Worm (Caenorhabditis elegans) whole organism, L1 larva: ENCODE results near the gene tag-51.
A peak's percentile ranks its signal among the peaks of the same experiment; 100 is the strongest.

Source experiments
- C34B4.2 ChIP-seq: sonication (generic microtip); optimal IDR thresholded peaks from 2 replicates; lab custom pipeline; 2017; ENCODE audit warnings: mild to moderate bottlenecking, missing genetic modification characterization, missing compliant biosample characterization
- ama-1 ChIP-seq: fragments of 150-350 bp; optimal IDR thresholded peaks from 2 replicates; lab custom pipeline; 2014
- ceh-88 ChIP-seq: fragments of 200-800 bp; sonication (Bioruptor generic); IDR thresholded peaks from 2 replicates; pipeline ENCODE4 v1.3.6; 2022; ENCODE audit warnings: missing genetic modification characterization, missing compliant biosample characterization
- dpl-1 ChIP-seq, 3 experiments: fragments of 150-350 bp in 2 of 3; sonication (generic microtip) in 1 of 3; optimal IDR thresholded peaks; 2 replicates each; lab custom pipeline; 2014 to 2017; ENCODE audit warnings: missing biosample characterization in 3 of 3, missing genetic modification characterization in 3 of 3, missing genetic modification reagents in 3 of 3
- dsc-1 ChIP-seq: sonication (generic microtip); optimal IDR thresholded peaks from 2 replicates; lab custom pipeline; 2016; ENCODE audit warnings: mild to moderate bottlenecking, missing genetic modification characterization, missing compliant biosample characterization
- efl-1 ChIP-seq, 4 experiments: fragments of 150-350 bp; optimal IDR thresholded peaks in 3 of 4; peaks in 1 of 4; 1 replicate in 1 of 4; 2 replicates in 3 of 4; lab custom pipeline; 2014; ENCODE audit warnings: missing biosample characterization in 2 of 4, missing genetic modification characterization in 2 of 4, missing genetic modification reagents in 2 of 4
- efl-3 ChIP-seq: fragments of 200-800 bp; sonication (Bioruptor generic); optimal IDR thresholded peaks from 2 replicates; lab custom pipeline; 2018; ENCODE audit warnings: mild to moderate bottlenecking, missing genetic modification characterization, missing compliant biosample characterization
- egl-13 ChIP-seq: sonication (generic microtip); optimal IDR thresholded peaks from 2 replicates; lab custom pipeline; 2016; ENCODE audit warnings: missing genotype, missing genetic modification reagents, missing genetic modification characterization, missing compliant biosample characterization
- egl-27 ChIP-seq, 2 experiments: fragments of 150-350 bp in 1 of 2; sonication (generic microtip); optimal IDR thresholded peaks; 3 replicates each; lab custom pipeline; 2017 to 2018; ENCODE audit warnings: missing biosample characterization in 2 of 2, missing genetic modification characterization in 2 of 2, missing genetic modification reagents in 2 of 2
- elt-3 ChIP-seq, 6 experiments: fragments of 150-350 bp in 1 of 6; sonication (generic microtip); optimal IDR thresholded peaks; 2 replicates each; lab custom pipeline; 2017 to 2018; ENCODE audit warnings: missing biosample characterization in 6 of 6, missing genetic modification characterization in 6 of 6, inconsistent platforms in 1 of 6
- fkh-10 ChIP-seq: sonication (generic microtip); optimal IDR thresholded peaks from 2 replicates; lab custom pipeline; 2017; ENCODE audit warnings: missing biosample characterization, missing genetic modification reagents, missing genetic modification characterization
- fkh-8 ChIP-seq: sonication (generic microtip); optimal IDR thresholded peaks from 2 replicates; lab custom pipeline; 2016; ENCODE audit warnings: mild to moderate bottlenecking, missing genetic modification characterization, missing compliant biosample characterization
- fos-1 ChIP-seq: fragments of 150-350 bp; optimal IDR thresholded peaks from 2 replicates; lab custom pipeline; 2014; ENCODE audit warnings: missing biosample characterization, missing genetic modification characterization
- hlh-17 ChIP-seq: fragments of 200-800 bp; sonication (Bioruptor generic); optimal IDR thresholded peaks from 2 replicates; lab custom pipeline; 2018; ENCODE audit warnings: missing genetic modification characterization, mild to moderate bottlenecking, missing compliant biosample characterization, moderate library complexity, borderline replicate concordance
- hpl-2 ChIP-seq: fragments of 150-350 bp; optimal IDR thresholded peaks from 2 replicates; lab custom pipeline; 2014; ENCODE audit warnings: missing biosample characterization, missing genetic modification reagents, missing genetic modification characterization
- irx-1 ChIP-seq: sonication (generic microtip); optimal IDR thresholded peaks from 2 replicates; lab custom pipeline; 2016; ENCODE audit warnings: missing genetic modification characterization, missing compliant biosample characterization
- jun-1 ChIP-seq: fragments of 150-350 bp; optimal IDR thresholded peaks from 2 replicates; lab custom pipeline; 2014; ENCODE audit warnings: missing biosample characterization, missing genetic modification reagents, missing genetic modification characterization
- lin-15B ChIP-seq: fragments of 150-350 bp; sonication (generic microtip); optimal IDR thresholded peaks from 3 replicates; lab custom pipeline; 2014; ENCODE audit warnings: missing biosample characterization, missing genetic modification characterization
- lin-35 ChIP-seq, 2 experiments: fragments of 150-350 bp; optimal IDR thresholded peaks; 2 replicates each; lab custom pipeline; 2014; ENCODE audit warnings: missing biosample characterization in 2 of 2, missing genetic modification characterization in 2 of 2, missing genetic modification reagents in 2 of 2
- lir-3 ChIP-seq: sonication (generic microtip); optimal IDR thresholded peaks from 2 replicates; lab custom pipeline; 2016; ENCODE audit warnings: mild to moderate bottlenecking, missing genetic modification characterization, moderate library complexity, missing compliant biosample characterization; ENCODE audit not compliant: poor library complexity
- lsy-2 ChIP-seq, 2 experiments: fragments of 150-350 bp; optimal IDR thresholded peaks; 2 replicates each; lab custom pipeline; 2014; ENCODE audit warnings: missing biosample characterization in 2 of 2, missing genetic modification characterization in 2 of 2
- mdl-1 ChIP-seq, 2 experiments: fragments of 150-350 bp; optimal IDR thresholded peaks; 2 replicates each; lab custom pipeline; 2014 to 2017; ENCODE audit warnings: missing biosample characterization in 2 of 2, missing genetic modification characterization in 2 of 2, inconsistent platforms in 1 of 2
- mep-1 ChIP-seq: fragments of 150-350 bp; optimal IDR thresholded peaks from 2 replicates; lab custom pipeline; 2014; ENCODE audit warnings: missing biosample characterization, missing genetic modification characterization
- nhr-19 ChIP-seq: fragments of 200-800 bp; sonication (Bioruptor generic); conservative IDR thresholded peaks from 2 replicates; pipeline ENCODE4 v1.3.6; 2022; ENCODE audit warnings: missing genetic modification characterization, missing compliant biosample characterization
- nhr-20 ChIP-seq: sonication (generic microtip); optimal IDR thresholded peaks from 2 replicates; lab custom pipeline; 2016; ENCODE audit warnings: mild to moderate bottlenecking, missing genetic modification characterization, missing compliant biosample characterization
- nhr-237 ChIP-seq: fragments of 150-350 bp; optimal IDR thresholded peaks from 2 replicates; lab custom pipeline; 2014; ENCODE audit warnings: missing biosample characterization, missing genetic modification characterization
- nhr-28 ChIP-seq: fragments of 150-350 bp; optimal IDR thresholded peaks from 2 replicates; lab custom pipeline; 2014; ENCODE audit warnings: missing biosample characterization, missing genetic modification characterization
- nhr-47 ChIP-seq: sonication (generic microtip); optimal IDR thresholded peaks from 2 replicates; lab custom pipeline; 2016; ENCODE audit warnings: mild to moderate bottlenecking, missing genetic modification characterization, moderate library complexity, missing compliant biosample characterization
- nhr-77 ChIP-seq: fragments of 150-350 bp; optimal IDR thresholded peaks from 2 replicates; lab custom pipeline; 2014; ENCODE audit warnings: missing biosample characterization, missing genetic modification characterization
- nhr-85 ChIP-seq: sonication (generic microtip); peaks from one replicate; lab custom pipeline; 2016; ENCODE audit warnings: missing genetic modification characterization, inconsistent platforms, missing compliant biosample characterization
- nhr-90 ChIP-seq: sonication (generic microtip); optimal IDR thresholded peaks from 2 replicates; lab custom pipeline; 2016; ENCODE audit warnings: mild to moderate bottlenecking, missing genetic modification characterization, missing compliant biosample characterization; ENCODE audit not compliant: poor library complexity
- pqm-1 ChIP-seq: sonication (generic microtip); optimal IDR thresholded peaks from 3 replicates; lab custom pipeline; 2017; ENCODE audit warnings: missing biosample characterization, missing genetic modification characterization
- skn-1 ChIP-seq: fragments of 150-350 bp; optimal IDR thresholded peaks from 2 replicates; lab custom pipeline; 2014; ENCODE audit warnings: missing biosample characterization, missing genetic modification characterization
- snu-23 ChIP-seq: sonication (generic microtip); optimal IDR thresholded peaks from 2 replicates; lab custom pipeline; 2016; ENCODE audit warnings: missing genetic modification characterization, missing compliant biosample characterization
- sup-37 ChIP-seq: fragments of 200-800 bp; sonication (Bioruptor generic); optimal IDR thresholded peaks from 2 replicates; lab custom pipeline; 2018; ENCODE audit warnings: mild to moderate bottlenecking, missing genetic modification characterization, missing compliant biosample characterization
- swsn-7 ChIP-seq: sonication (generic microtip); optimal IDR thresholded peaks from 2 replicates; lab custom pipeline; 2016; ENCODE audit warnings: missing genetic modification characterization, missing compliant biosample characterization
- unc-130 ChIP-seq: fragments of 150-350 bp; optimal IDR thresholded peaks from 2 replicates; lab custom pipeline; 2017; ENCODE audit warnings: missing biosample characterization, missing genetic modification characterization, inconsistent platforms
- unc-62 ChIP-seq: fragments of 150-350 bp; optimal IDR thresholded peaks from 2 replicates; lab custom pipeline; 2014; ENCODE audit warnings: missing biosample characterization, missing genetic modification reagents, missing genetic modification characterization
- unc-98 ChIP-seq: fragments of 200-800 bp; sonication (Bioruptor generic); IDR thresholded peaks from 2 replicates; pipeline ENCODE4 v1.3.6; 2022; ENCODE audit warnings: missing genetic modification characterization, missing compliant biosample characterization
- zip-4 ChIP-seq: fragments of 200-800 bp; sonication (Bioruptor generic); optimal IDR thresholded peaks from 2 replicates; lab custom pipeline; 2018; ENCODE audit warnings: mild to moderate bottlenecking, missing genetic modification characterization, moderate library complexity, missing compliant biosample characterization
- ztf-11 ChIP-seq, 2 experiments: sonication (generic microtip); optimal IDR thresholded peaks; 2 replicates each; lab custom pipeline; 2016 to 2017; ENCODE audit warnings: missing genetic modification characterization in 2 of 2, missing biosample characterization in 1 of 2, missing compliant biosample characterization in 1 of 2

tag-51 gene

DNA sequence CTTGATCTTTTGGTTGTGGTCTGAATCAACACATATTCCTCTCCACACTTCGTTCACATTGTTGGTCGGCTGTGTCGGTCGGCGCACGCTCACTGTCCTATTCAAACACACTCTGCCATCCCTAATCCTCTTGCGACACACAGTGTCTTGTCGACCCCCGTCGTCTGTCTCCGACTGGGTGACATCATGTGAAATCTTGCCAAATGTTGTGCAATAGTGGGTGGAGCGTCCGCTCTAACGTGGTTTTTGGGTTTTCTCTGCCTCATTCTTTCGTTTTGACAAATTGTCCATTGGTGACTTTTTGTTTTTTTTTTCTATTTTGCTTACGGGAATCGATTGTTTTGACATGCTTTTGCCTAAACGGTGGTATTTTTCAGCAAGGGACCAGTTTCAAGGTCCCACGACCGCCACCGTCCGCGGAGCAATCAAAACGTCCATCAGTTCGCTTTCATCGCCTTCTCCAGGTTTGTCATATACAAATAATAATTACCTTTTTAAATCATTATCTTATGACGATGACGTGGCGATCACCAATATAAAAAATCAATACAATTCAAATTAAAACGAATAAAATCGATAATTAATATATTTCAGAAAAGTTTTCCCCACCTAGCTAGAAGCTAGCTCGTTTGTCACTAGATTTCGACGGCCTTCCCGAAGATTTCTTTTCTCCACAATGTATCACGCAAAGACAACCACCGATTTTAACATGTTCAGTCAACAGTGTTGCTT, 20.1 kb upstream of the tag-51 start (continued):
- TF ChIP-seq pqm-1 (tag; lab: Kevin White, UChicago) (peak; percentile 84), unc-130 (peak; percentile 80), irx-1 (tag; lab: Kevin White, UChicago) (peak; percentile 78), lsy-2 (tag; optimal IDR thresholded peaks at IDR 0.05; lab: Kevin White, UChicago) (peak; percentile 81 to 95), nhr-85 (tag; lab: Kevin White, UChicago) (peak; percentile 97), nhr-237 (tag; lab: Kevin White, UChicago) (peak; percentile 90), nhr-90 (tag; lab: Kevin White, UChicago) (peak; percentile 84)

- TF ChIP-seq C34B4.2 (tag; lab: Kevin White, UChicago) (peak; percentile 24), unc-62 (GFP tag; lab: Kevin White, UChicago) (no peak), zip-4 (peak; percentile 7), dpl-1 (GFP tag; optimal IDR thresholded peaks at IDR 0.05; lab: Kevin White, UChicago) (no peak), fkh-10 (no peak), lin-15B (tag; lab: Kevin White, UChicago) (no peak), egl-13 (tag; lab: Kevin White, UChicago) (no peak), nhr-19 (GFP tag; lab: Robert Waterston, UW) (no peak), nhr-20 (tag; lab: Kevin White, UChicago) (no peak), snu-23 (no peak), nhr-237 (tag; lab: Kevin White, UChicago) (no peak), hlh-17 (GFP tag; lab: Kevin White, UChicago) (no peak), mdl-1 (tag; optimal IDR thresholded peaks at IDR 0.05; lab: Kevin White, UChicago) (peak in 1 of 2 experiments; percentile 7), nhr-85 (tag; lab: Kevin White, UChicago) (peak; percentile 64)
These were observed 19.6 kb upstream of the tag-51 start for ce11 chrIII:834443-834815.

ce11 chrIII:835208-835607, 18.8 kb upstream of the tag-51 start:
- TF ChIP-seq snu-23: no peak
- peak; percentile 10 for TF ChIP-seq dsc-1 (tag; lab: Kevin White, UChicago)
- no peak for TF ChIP-seq elt-3 (tag; optimal IDR thresholded peaks at IDR 0.05; lab: Kevin White, UChicago)
- TF ChIP-seq ama-1 (lab: Kevin White, UChicago): peak; percentile 22

- TF ChIP-seq ceh-88 (peak; percentile 73), unc-130 (no peak), fos-1 (tag; lab: Kevin White, UChicago) (peak; percentile 4), lin-35 (GFP tag; optimal IDR thresholded peaks at IDR 0.05; lab: Kevin White, UChicago) (peak in 1 of 2 experiments; percentile 19), efl-1 (optimal IDR thresholded peaks at IDR 0.05; lab: Kevin White, UChicago) (peak; percentile 34 to 45), efl-1 (GFP tag; optimal IDR thresholded peaks at IDR 0.05 in 1 of 2; lab: Kevin White, UChicago) (no peak), egl-27 (tag; optimal IDR thresholded peaks at IDR 0.05; lab: Kevin White, UChicago) (no peak), sup-37 (GFP tag; lab: Kevin White, UChicago) (peak; percentile 74), dsc-1 (tag; lab: Kevin White, UChicago) (peak; percentile 32), lir-3 (no peak), mep-1 (tag; lab: Kevin White, UChicago) (no peak), irx-1 (tag; lab: Kevin White, UChicago) (no peak), hpl-2 (GFP tag; lab: Kevin White, UChicago) (no peak), lsy-2 (tag; optimal IDR thresholded peaks at IDR 0.05; lab: Kevin White, UChicago) (peak; percentile 40 to 64), skn-1 (tag; lab: Kevin White, UChicago) (peak; percentile 30), efl-3 (GFP tag; lab: Kevin White, UChicago) (no peak), zip-4 (no peak), nhr-28 (peak; percentile 7), pqm-1 (tag; lab: Kevin White, UChicago) (no peak), C34B4.2 (tag; lab: Kevin White, UChicago) (peak; percentile 55), jun-1 (tag; lab: Kevin White, UChicago) (peak; percentile 68), fkh-8 (peak; percentile 24), unc-98 (no peak), ztf-11 (tag; optimal IDR thresholded peaks at IDR 0.05; lab: Kevin White, UChicago) (peak in 1 of 2 experiments; percentile 63), nhr-20 (tag; lab: Kevin White, UChicago) (peak; percentile 31), fkh-10 (peak; percentile 60), nhr-77 (tag; lab: Kevin White, UChicago) (peak; percentile 51), swsn-7 (tag; lab: Kevin White, UChicago) (peak; percentile 7), nhr-47 (tag; lab: Kevin White, UChicago) (peak; percentile 68), egl-13 (tag; lab: Kevin White, UChicago) (peak; percentile 14), ama-1 (lab: Kevin White, UChicago) (peak; percentile 97), hlh-17 (GFP tag; lab: Kevin White, UChicago) (peak; percentile 84)
These were observed 18.2 kb upstream of the tag-51 start for ce11 chrIII:835713-836278.
